Fruit fly (Drosophila melanogaster) whole organism, wandering third instar larva: ENCODE results near the gene CG13727.
A peak's percentile ranks its signal among the peaks of the same experiment; 100 is the strongest.

Source experiments
- Abd-B ChIP-seq: fragments of >200 bp; optimal IDR thresholded peaks from 2 replicates; lab custom pipeline; 2017; ENCODE audit warnings: missing biosample characterization, missing genetic modification characterization
- CG32264 ChIP-seq: fragments of 200-800 bp; sonication (Bioruptor generic); optimal IDR thresholded peaks from 2 replicates; lab custom pipeline; 2016; ENCODE audit warnings: missing biosample characterization, missing genetic modification characterization
- CG9705 ChIP-seq: fragments of 200-800 bp; sonication (Bioruptor generic); optimal IDR thresholded peaks from 2 replicates; lab custom pipeline; 2018; ENCODE audit warnings: missing biosample characterization, mild to moderate bottlenecking, missing genetic modification characterization
- CrebA ChIP-seq: fragments of 200-800 bp; sonication (Bioruptor generic); optimal IDR thresholded peaks from 2 replicates; lab custom pipeline; 2016; ENCODE audit warnings: missing biosample characterization, mild to moderate bottlenecking, missing genetic modification characterization, borderline replicate concordance
- Dfd ChIP-seq: fragments of >200 bp; optimal IDR thresholded peaks from 2 replicates; lab custom pipeline; 2017; ENCODE audit warnings: missing biosample characterization, missing genetic modification characterization
- Dif ChIP-seq: fragments of 200-275, 200-300 bp; sonication (Bioruptor generic); optimal IDR thresholded peaks from 2 replicates; lab custom pipeline; 2018; ENCODE audit warnings: missing biosample characterization, missing genetic modification characterization; ENCODE audit not compliant: partially characterized antibody
- GATAd ChIP-seq: sonication (Bioruptor generic); optimal IDR thresholded peaks from 2 replicates; lab custom pipeline; 2016; ENCODE audit warnings: missing biosample characterization, missing genetic modification characterization
- HLH106 ChIP-seq: fragments of 200-800 bp; optimal IDR thresholded peaks from 3 replicates; lab custom pipeline; 2019; ENCODE audit warnings: missing biosample characterization, mild to moderate bottlenecking, missing genetic modification characterization, moderate library complexity
- Hnf4 ChIP-seq: fragments of 200-800 bp; sonication (Bioruptor generic); optimal IDR thresholded peaks from 2 replicates; lab custom pipeline; 2016; ENCODE audit warnings: missing biosample characterization, mild to moderate bottlenecking, missing genetic modification characterization
- Hr78 ChIP-seq: fragments of >200 bp; optimal IDR thresholded peaks from 2 replicates; lab custom pipeline; 2017; ENCODE audit warnings: missing biosample characterization, missing genetic modification characterization
- Hr83 ChIP-seq: fragments of 200-300 bp; sonication (Bioruptor generic); optimal IDR thresholded peaks from 2 replicates; lab custom pipeline; 2016; ENCODE audit warnings: missing biosample characterization, mild to moderate bottlenecking, missing genetic modification characterization, moderate library complexity; ENCODE audit not compliant: poor library complexity, severe bottlenecking
- Jra ChIP-seq: sonication (Bioruptor generic); optimal IDR thresholded peaks from 2 replicates; lab custom pipeline; 2016; ENCODE audit warnings: missing biosample characterization, missing genetic modification characterization
- Mio ChIP-seq: sonication (Bioruptor generic); optimal IDR thresholded peaks from 2 replicates; lab custom pipeline; 2016; ENCODE audit warnings: missing biosample characterization, missing genetic modification characterization
- Myc ChIP-seq: fragments of >200 bp; optimal IDR thresholded peaks from 2 replicates; lab custom pipeline; 2017
- N ChIP-seq: fragments of >200 bp; optimal IDR thresholded peaks from 2 replicates; lab custom pipeline; 2018; ENCODE audit warnings: missing biosample characterization, missing external identifiers, missing genetic modification characterization
- Rel ChIP-seq, 2 experiments: fragments of 200-800 bp; sonication (Bioruptor generic) in 1 of 2; optimal IDR thresholded peaks; 2 replicates in 1 of 2; 3 replicates in 1 of 2; lab custom pipeline; 2016 to 2019; ENCODE audit warnings: mild to moderate bottlenecking in 2 of 2, missing biosample characterization in 2 of 2, missing genetic modification characterization in 2 of 2, moderate library complexity in 1 of 2
- Sp1 ChIP-seq: fragments of 200-800 bp; sonication (Bioruptor generic); optimal IDR thresholded peaks from 3 replicates; lab custom pipeline; 2019; ENCODE audit warnings: missing biosample characterization, mild to moderate bottlenecking, missing genetic modification characterization, moderate library complexity
- Vsx2 ChIP-seq: fragments of 200-300, 225-300 bp; sonication (Bioruptor generic); optimal IDR thresholded peaks from 2 replicates; lab custom pipeline; 2018; ENCODE audit warnings: missing biosample characterization, missing genetic modification characterization; ENCODE audit not compliant: partially characterized antibody
- br ChIP-seq: fragments of 200-800 bp; sonication (Bioruptor generic); optimal IDR thresholded peaks from 2 replicates; lab custom pipeline; 2016; ENCODE audit warnings: missing biosample characterization, missing genetic modification characterization
- brk ChIP-seq: fragments of 200-800 bp; sonication (Bioruptor generic); optimal IDR thresholded peaks from 2 replicates; lab custom pipeline; 2016; ENCODE audit warnings: missing biosample characterization, mild to moderate bottlenecking, missing genetic modification characterization
- dl ChIP-seq, 2 experiments: fragments of 175-275, 200-275 bp in 1 of 2; fragments of 200-275 bp in 1 of 2; sonication (Bioruptor generic); optimal IDR thresholded peaks; lab custom pipeline; 2018; ENCODE audit warnings: mild to moderate bottlenecking in 2 of 2, missing biosample characterization in 2 of 2, missing genetic modification characterization in 2 of 2, moderate library complexity in 2 of 2; ENCODE audit not compliant: partially characterized antibody in 2 of 2, insufficient read depth in 1 of 2
- dmrt93B ChIP-seq: fragments of 200-800 bp; sonication (Bioruptor generic); optimal IDR thresholded peaks from 2 replicates; lab custom pipeline; 2018; ENCODE audit warnings: missing biosample characterization, mild to moderate bottlenecking, missing genetic modification characterization
- dsf ChIP-seq: sonication (Bioruptor generic); optimal IDR thresholded peaks from 2 replicates; lab custom pipeline; 2016; ENCODE audit warnings: missing biosample characterization, missing genetic modification characterization, borderline replicate concordance
- ey ChIP-seq: fragments of 200-800 bp; sonication (Bioruptor generic); optimal IDR thresholded peaks from 2 replicates; lab custom pipeline; 2016; ENCODE audit warnings: missing biosample characterization, missing genetic modification characterization
- fru ChIP-seq: fragments of 200-800 bp; sonication (Bioruptor generic); optimal IDR thresholded peaks from 3 replicates; lab custom pipeline; 2016; ENCODE audit warnings: missing biosample characterization, mild to moderate bottlenecking, missing genetic modification characterization
- h ChIP-seq: fragments of 200-800 bp; sonication (Bioruptor generic); optimal IDR thresholded peaks from 3 replicates; lab custom pipeline; 2016; ENCODE audit warnings: missing biosample characterization, mild to moderate bottlenecking, missing genetic modification characterization
- lola ChIP-seq: fragments of >200 bp; optimal IDR thresholded peaks from 2 replicates; lab custom pipeline; 2017; ENCODE audit warnings: missing biosample characterization, missing genetic modification characterization
- pan ChIP-seq: fragments of >200 bp; optimal IDR thresholded peaks from 2 replicates; lab custom pipeline; 2017
- psq ChIP-seq: fragments of 200-800 bp; sonication (Bioruptor generic); optimal IDR thresholded peaks from 3 replicates; lab custom pipeline; 2017; ENCODE audit warnings: missing biosample characterization, mild to moderate bottlenecking, missing genetic modification characterization, moderate library complexity
- rgr ChIP-seq: fragments of 200-800 bp; sonication (Bioruptor generic); optimal IDR thresholded peaks from 3 replicates; lab custom pipeline; 2016; ENCODE audit warnings: missing biosample characterization, mild to moderate bottlenecking, missing genetic modification characterization
- usp ChIP-seq: fragments of >200 bp; optimal IDR thresholded peaks from 2 replicates; lab custom pipeline; 2017; ENCODE audit warnings: missing biosample characterization, missing genetic modification characterization

Gene CG13727

dm6 chr3L:17341216-17341615 is at the start of gene CG13727:
Gene CG13727, minus strand, starts transcription at chr3L:17341316.
- TF ChIP-seq Vsx2 (no peak), dl (GFP tag; optimal IDR thresholded peaks at IDR 0.05; lab: Kevin White, UChicago; ENCODE audit: insufficient read depth in 1 of 2, partially characterized antibody in 2 of 2) (no peak), Hr78 (GFP tag; lab: Kevin White, UChicago) (no peak), dmrt93B (GFP tag; lab: Kevin White, UChicago) (no peak), usp (GFP tag; lab: Kevin White, UChicago) (no peak), ey (GFP tag; lab: Kevin White, UChicago) (no peak), Mio (GFP tag; lab: Kevin White, UChicago) (no peak), N (GFP tag; lab: Kevin White, UChicago) (no peak)

- TF ChIP-seq Hr83 (GFP tag; lab: Kevin White, UChicago) (no peak), fru (GFP tag; lab: Kevin White, UChicago) (no peak), pan (lab: Kevin White, UChicago) (no peak), dsf (no peak), lola (GFP tag; lab: Kevin White, UChicago) (no peak), GATAd (GFP tag; lab: Kevin White, UChicago) (peak; percentile 6), Rel (GFP tag; optimal IDR thresholded peaks at IDR 0.05; lab: Kevin White, UChicago) (no peak), Rel (tag; optimal IDR thresholded peaks at IDR 0.05; lab: Kevin White, UChicago) (no peak)
These were observed 47.8 kb upstream of the CG13727 start, which contains the start of gene CG13731 for dm6 chr3L:17388895-17389294. Gene CG13731, minus strand, starts transcription at chr3L:17388956.

dm6 chr3L:17386612-17387382 is 45.7 kb upstream of the CG13727 start:
- TF ChIP-seq lola (GFP tag; lab: Kevin White, UChicago): no peak
- TF ChIP-seq GATAd (GFP tag; lab: Kevin White, UChicago): no peak
- no peak for TF ChIP-seq Myc
- TF ChIP-seq brk (GFP tag; lab: Kevin White, UChicago): no peak
- TF ChIP-seq CG9705: no peak
- no peak for TF ChIP-seq Mio (GFP tag; lab: Kevin White, UChicago)
- TF ChIP-seq dsf: no peak
- no peak for TF ChIP-seq Abd-B (GFP tag; lab: Kevin White, UChicago)
- no peak for TF ChIP-seq h (GFP tag; lab: Kevin White, UChicago)
- TF ChIP-seq rgr (GFP tag; lab: Kevin White, UChicago): no peak
- no peak for TF ChIP-seq HLH106 (tag; lab: Kevin White, UChicago)
- no peak for TF ChIP-seq dmrt93B (GFP tag; lab: Kevin White, UChicago)

- TF ChIP-seq usp (GFP tag; lab: Kevin White, UChicago) (no peak), CG32264 (no peak), psq (GFP tag; lab: Kevin White, UChicago) (no peak), Sp1 (GFP tag; lab: Kevin White, UChicago) (no peak), rgr (GFP tag; lab: Kevin White, UChicago) (no peak), Jra (GFP tag; lab: Kevin White, UChicago) (no peak), dsf (no peak), GATAd (GFP tag; lab: Kevin White, UChicago) (no peak), brk (GFP tag; lab: Kevin White, UChicago) (no peak), HLH106 (tag; lab: Kevin White, UChicago) (no peak), Hnf4 (GFP tag; lab: Kevin White, UChicago) (no peak), h (GFP tag; lab: Kevin White, UChicago) (no peak), CrebA (GFP tag; lab: Kevin White, UChicago) (no peak), Dfd (GFP tag; lab: Kevin White, UChicago) (no peak), Rel (GFP tag; optimal IDR thresholded peaks at IDR 0.05; lab: Kevin White, UChicago) (no peak), Rel (tag; optimal IDR thresholded peaks at IDR 0.05; lab: Kevin White, UChicago) (no peak), CG9705 (no peak), Myc (no peak), lola (GFP tag; lab: Kevin White, UChicago) (no peak), br (GFP tag; lab: Kevin White, UChicago) (no peak), Dif (GFP tag; lab: Kevin White, UChicago) (no peak)
These were observed 42.6 kb upstream of the CG13727 start for dm6 chr3L:17383714-17384113.
